Fruit fly (Drosophila melanogaster) whole organism: ENCODE data around the gene CG15483.

Experiments used
- CG8478 ChIP-seq: fragments of >200 bp; optimal IDR thresholded peaks from 2 replicates; lab custom pipeline; 2018; ENCODE audit warnings: inconsistent platforms
- Dll ChIP-seq: fragments of >200 bp; optimal IDR thresholded peaks from 2 replicates; lab custom pipeline; 2017
- EcR ChIP-seq, 2 experiments: fragments of >200 bp; optimal IDR thresholded peaks; 2 replicates each; lab custom pipeline; 2017; ENCODE audit warnings: missing biosample characterization in 2 of 2, missing genetic modification characterization in 2 of 2, missing genetic modification reagents in 2 of 2
- pan ChIP-seq: fragments of >200 bp; optimal IDR thresholded peaks from 2 replicates; lab custom pipeline; 2017
- psq ChIP-seq: fragments of >200 bp; optimal IDR thresholded peaks from 2 replicates; lab custom pipeline; 2017
- usp ChIP-seq: fragments of >200 bp; optimal IDR thresholded peaks from 2 replicates; lab custom pipeline; 2017; ENCODE audit warnings: missing biosample characterization, missing genetic modification characterization, mixed read lengths

CG15483 gene

dm6 chr2L:12761740-12762139, at the start of gene CG15483:
CG15483 (minus strand) TSS chr2L:12761840.
- TF ChIP-seq Dll (lab: Kevin White, UChicago): no peak
- no peak for TF ChIP-seq CG8478 (lab: Kevin White, UChicago)
- TF ChIP-seq psq: no peak
- TF ChIP-seq EcR (GFP tag; optimal IDR thresholded peaks at IDR 0.05; lab: Kevin White, UChicago): no peak
- no peak for TF ChIP-seq pan (lab: Kevin White, UChicago)
- no peak for TF ChIP-seq usp (GFP tag; lab: Kevin White, UChicago)

- no peak for TF ChIP-seq usp (GFP tag; lab: Kevin White, UChicago)
- no peak for TF ChIP-seq Dll (lab: Kevin White, UChicago)
- no peak for TF ChIP-seq pan (lab: Kevin White, UChicago)
- no peak for TF ChIP-seq psq
- TF ChIP-seq EcR (GFP tag; optimal IDR thresholded peaks at IDR 0.05; lab: Kevin White, UChicago): no peak
- TF ChIP-seq CG8478 (lab: Kevin White, UChicago): no peak
These were observed 41.8 kb upstream of the CG15483 start for dm6 chr2L:12803461-12803860.

dm6 chr2L:12780624-12781023, 19.0 kb upstream of the CG15483 start:
- no peak for TF ChIP-seq usp (GFP tag; lab: Kevin White, UChicago)
- no peak for TF ChIP-seq psq
- no peak for TF ChIP-seq EcR (GFP tag; optimal IDR thresholded peaks at IDR 0.05; lab: Kevin White, UChicago)
- TF ChIP-seq CG8478 (lab: Kevin White, UChicago): no peak
- TF ChIP-seq pan (lab: Kevin White, UChicago): no peak
- no peak for TF ChIP-seq Dll (lab: Kevin White, UChicago)

DNA sequence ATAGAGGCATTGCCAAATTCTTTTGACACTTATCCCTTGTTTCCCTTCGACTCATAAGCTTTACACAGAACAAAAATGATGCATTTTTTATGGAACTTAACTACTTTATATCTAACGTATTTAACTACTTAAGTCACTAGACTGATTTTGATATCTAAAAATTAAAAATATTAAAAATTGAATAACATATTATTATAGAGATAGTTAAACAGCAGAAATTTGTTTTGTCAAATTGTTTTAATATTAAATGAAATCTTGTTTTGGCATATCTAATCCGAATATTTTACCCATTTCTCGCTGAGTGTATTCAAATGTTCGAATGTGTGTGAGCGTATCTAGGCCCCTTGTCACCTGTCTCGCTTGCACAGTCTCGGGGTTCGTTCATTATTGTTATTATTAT, 10.2 kb upstream of the CG15483 start:
- TF ChIP-seq CG8478 (lab: Kevin White, UChicago) (no peak), usp (GFP tag; lab: Kevin White, UChicago) (no peak), EcR (GFP tag; optimal IDR thresholded peaks at IDR 0.05; lab: Kevin White, UChicago) (no peak), pan (lab: Kevin White, UChicago) (no peak), psq (no peak), Dll (lab: Kevin White, UChicago) (no peak)

dm6 chr2L:12756417-12756816, 5.2 kb downstream of the CG15483 start:
- TF ChIP-seq CG8478 (lab: Kevin White, UChicago) (no peak), EcR (GFP tag; optimal IDR thresholded peaks at IDR 0.05; lab: Kevin White, UChicago) (no peak), pan (lab: Kevin White, UChicago) (no peak), Dll (lab: Kevin White, UChicago) (no peak), usp (GFP tag; lab: Kevin White, UChicago) (no peak), psq (no peak)

dm6 chr2L:12750060-12750459, 11.6 kb downstream of the CG15483 start:
- TF ChIP-seq Dll (lab: Kevin White, UChicago) (no peak), pan (lab: Kevin White, UChicago) (no peak), psq (no peak), EcR (GFP tag; optimal IDR thresholded peaks at IDR 0.05; lab: Kevin White, UChicago) (no peak), CG8478 (lab: Kevin White, UChicago) (no peak), usp (GFP tag; lab: Kevin White, UChicago) (no peak)

- TF ChIP-seq usp (GFP tag; lab: Kevin White, UChicago) (no peak), pan (lab: Kevin White, UChicago) (no peak), EcR (GFP tag; optimal IDR thresholded peaks at IDR 0.05; lab: Kevin White, UChicago) (no peak), CG8478 (lab: Kevin White, UChicago) (no peak), psq (no peak), Dll (lab: Kevin White, UChicago) (no peak)
These were observed 39.8 kb downstream of the CG15483 start, which contains the start of gene Pih1D1 for dm6 chr2L:12721794-12722315. Pih1D1 (minus strand) TSS chr2L:12721843.

DNA sequence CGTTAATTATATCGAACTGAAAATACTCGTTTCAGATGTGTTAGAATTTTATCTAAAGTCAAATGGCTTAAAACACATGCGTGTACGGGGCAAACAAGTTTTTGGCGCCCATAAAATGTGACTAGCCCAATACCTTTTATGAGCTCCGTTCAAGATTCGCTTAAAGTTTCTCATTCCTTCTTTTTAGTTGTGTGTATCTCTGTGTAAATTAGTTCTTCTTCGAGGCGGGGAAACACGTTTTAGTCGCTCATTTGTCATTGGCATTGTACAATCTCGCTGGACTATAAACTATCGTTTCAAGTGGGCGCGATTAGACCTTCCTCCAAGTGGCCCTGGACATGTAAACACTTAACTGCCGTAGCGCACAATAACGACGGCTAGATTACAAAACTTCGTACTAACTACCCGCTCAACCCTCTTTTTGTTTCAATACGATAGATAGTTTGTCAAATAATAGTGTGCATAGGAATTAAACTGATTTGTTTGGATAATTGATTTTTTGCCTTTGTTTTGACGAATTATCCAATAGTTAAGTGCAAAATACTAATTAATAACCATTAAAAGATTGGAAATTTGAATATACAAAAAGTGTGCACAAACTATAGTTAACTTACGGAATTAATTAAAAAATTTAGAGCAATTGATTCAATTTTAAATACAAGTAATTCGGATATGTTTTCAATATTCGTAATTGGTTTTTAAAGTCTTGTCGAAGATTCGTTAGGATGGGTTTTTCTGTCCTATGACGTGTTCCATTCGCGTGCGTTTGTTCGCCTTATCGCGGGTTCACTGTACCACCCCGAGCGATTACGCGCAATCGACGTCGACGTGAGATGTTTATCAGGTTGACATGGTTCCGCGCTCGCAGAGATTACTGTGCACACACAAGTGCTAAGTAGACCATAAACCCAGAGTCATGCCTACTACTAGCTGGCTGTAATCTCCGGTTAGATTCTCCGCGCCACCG, 40.9 kb downstream of the CG15483 start:
- TF ChIP-seq Dll (lab: Kevin White, UChicago) (no peak), psq (no peak), pan (lab: Kevin White, UChicago) (no peak), usp (GFP tag; lab: Kevin White, UChicago) (no peak), CG8478 (lab: Kevin White, UChicago) (no peak), EcR (GFP tag; optimal IDR thresholded peaks at IDR 0.05; lab: Kevin White, UChicago) (no peak)

DNA sequence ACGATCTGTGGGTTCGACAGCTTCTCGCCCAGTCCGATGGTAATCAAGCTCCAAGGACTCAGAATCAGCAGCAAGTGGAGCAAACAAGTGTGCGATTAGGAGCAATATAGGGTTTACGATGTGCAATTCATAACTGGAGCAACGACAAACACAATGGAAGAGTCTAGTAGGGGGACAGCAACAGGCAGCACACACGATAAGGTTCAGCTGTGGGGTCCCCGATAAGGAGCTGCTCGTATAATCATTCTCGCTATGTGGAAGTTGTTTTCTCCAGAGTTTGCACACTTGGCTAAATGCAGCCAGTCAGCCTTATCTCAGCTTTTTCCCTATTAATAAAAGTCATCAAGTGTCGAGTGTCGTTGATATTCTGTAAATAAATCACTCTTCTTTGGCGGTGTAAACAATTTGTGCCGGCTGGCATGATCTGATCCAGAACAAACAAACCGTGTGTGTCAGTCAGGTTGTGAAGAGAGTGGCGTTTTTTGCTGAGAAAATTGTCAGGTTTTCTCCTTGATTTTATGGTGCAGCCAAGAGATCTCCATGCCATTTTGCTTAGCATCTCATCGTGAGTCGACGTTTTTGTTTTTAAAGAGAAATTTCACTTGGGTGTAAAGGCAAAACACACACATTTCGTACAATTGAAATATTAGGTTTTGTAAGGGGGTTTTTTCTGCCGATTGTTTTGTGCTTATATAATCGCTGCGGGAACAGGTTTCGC, 41.8 kb downstream of the CG15483 start:
- TF ChIP-seq Dll (lab: Kevin White, UChicago) (no peak), psq (no peak), pan (lab: Kevin White, UChicago) (no peak), EcR (GFP tag; optimal IDR thresholded peaks at IDR 0.05; lab: Kevin White, UChicago) (no peak), CG8478 (lab: Kevin White, UChicago) (no peak), usp (GFP tag; lab: Kevin White, UChicago) (no peak)

dm6 chr2L:12718437-12719376, 42.9 kb downstream of the CG15483 start, which contains the start of gene MRP:
MRP (plus strand) TSS chr2L:12719045.
- TF ChIP-seq pan (lab: Kevin White, UChicago): no peak
- no peak for TF ChIP-seq EcR (GFP tag; optimal IDR thresholded peaks at IDR 0.05; lab: Kevin White, UChicago)
- TF ChIP-seq usp (GFP tag; lab: Kevin White, UChicago): no peak
- no peak for TF ChIP-seq CG8478 (lab: Kevin White, UChicago)
- no peak for TF ChIP-seq psq
